Worm (Caenorhabditis elegans) whole organism, L4/young adult: ENCODE results near the gene C16D9.4.

Experiments
- W03F9.2 ChIP-seq: fragments of 150-350 bp; optimal IDR thresholded peaks from 2 replicates; lab custom pipeline; 2014; ENCODE audit warnings: missing biosample characterization, missing genetic modification characterization
- him-1 ChIP-seq: sonication (generic microtip); optimal IDR thresholded peaks from 2 replicates; lab custom pipeline; 2016; ENCODE audit warnings: missing genotype, missing genetic modification reagents, missing genetic modification characterization, missing compliant biosample characterization

- TF ChIP-seq W03F9.2 (tag; lab: Kevin White, UChicago) (no peak), him-1 (no peak)
Observed at ce11 chrV:8203085-8203643, 39.5 kb downstream of the C16D9.4 start, which contains the start of gene cest-17.
